Worm (Caenorhabditis elegans): ENCODE data around the gene frpr-10.

- no peak for TF ChIP-seq pqm-1 (tag; optimal IDR thresholded peaks at IDR 0.05)
- TF ChIP-seq dve-1 (tag; optimal IDR thresholded peaks at IDR 0.05): no peak
- TF ChIP-seq ama-1 (optimal IDR thresholded peaks at IDR 0.05): no peak
- no peak for TF ChIP-seq lin-11 (tag; optimal IDR thresholded peaks at IDR 0.05)
Observed at ce11 chrIV:8019772-8020496, 62.3 kb downstream of the frpr-10 start, which contains the start of gene dnc-4.
